Worm (Caenorhabditis elegans) whole organism, young adult: ENCODE results near the gene bet-2.
A peak's percentile ranks its signal among the peaks of the same experiment; 100 is the strongest.

Source experiments
- B0261.1 ChIP-seq: sonication (generic microtip); optimal IDR thresholded peaks from 2 replicates; lab custom pipeline; 2016; ENCODE audit warnings: mild to moderate bottlenecking, missing genetic modification characterization, moderate library complexity, missing compliant biosample characterization
- C06A6.2 ChIP-seq: fragments of 200-800 bp; sonication (Bioruptor generic); conservative IDR thresholded peaks from 2 replicates; pipeline ENCODE4 v1.3.6; 2022; ENCODE audit warnings: missing genetic modification characterization, missing compliant biosample characterization
- F33H1.4 ChIP-seq: fragments of 200-800 bp; sonication (Bioruptor generic); IDR thresholded peaks from 2 replicates; pipeline ENCODE4 v1.3.6; 2022; ENCODE audit warnings: missing genetic modification reagents, missing genetic modification characterization, missing compliant biosample characterization
- F52B5.7 ChIP-seq: sonication (generic microtip); optimal IDR thresholded peaks from 2 replicates; lab custom pipeline; 2016; ENCODE audit warnings: mild to moderate bottlenecking, missing genetic modification characterization, missing compliant biosample characterization
- K11D2.4 ChIP-seq: fragments of 200-800 bp; sonication (Bioruptor generic); IDR thresholded peaks from 2 replicates; pipeline ENCODE4 v1.3.6; 2022; ENCODE audit warnings: missing genetic modification reagents, missing genetic modification characterization, missing compliant biosample characterization
- Y67H2A.10 ChIP-seq: fragments of 200-800 bp; sonication (Bioruptor generic); conservative IDR thresholded peaks from 2 replicates; pipeline ENCODE4 v1.3.6; 2022; ENCODE audit warnings: missing genetic modification reagents, missing genetic modification characterization, missing compliant biosample characterization
- Y95B8A.8 ChIP-seq: fragments of 200-800 bp; sonication (Bioruptor generic); IDR thresholded peaks from 2 replicates; pipeline ENCODE4 v1.3.6; 2022; ENCODE audit warnings: missing genetic modification reagents, missing genetic modification characterization, missing compliant biosample characterization
- aptf-3 ChIP-seq: fragments of 200-800 bp; sonication (Bioruptor generic); IDR thresholded peaks from 2 replicates; pipeline ENCODE4 v1.3.6; 2022; ENCODE audit warnings: missing genetic modification characterization, missing compliant biosample characterization
- attf-5 ChIP-seq: fragments of 200-800 bp; sonication (Bioruptor generic); optimal IDR thresholded peaks from 2 replicates; lab custom pipeline; 2018; ENCODE audit warnings: mild to moderate bottlenecking, missing genetic modification characterization, missing compliant biosample characterization
- attf-6 ChIP-seq: fragments of 200-800 bp; sonication (Bioruptor generic); IDR thresholded peaks from 2 replicates; pipeline ENCODE4 v1.3.6; 2022; ENCODE audit warnings: missing genetic modification reagents, missing genetic modification characterization, missing compliant biosample characterization
- ccch-3 ChIP-seq: fragments of 200-800 bp; sonication (Bioruptor generic); optimal IDR thresholded peaks from 2 replicates; lab custom pipeline; 2018; ENCODE audit warnings: mild to moderate bottlenecking, missing genetic modification characterization, missing compliant biosample characterization
- ceh-91 ChIP-seq: fragments of 200-800 bp; sonication (Bioruptor generic); IDR thresholded peaks from 2 replicates; pipeline ENCODE4 v1.3.6; 2022; ENCODE audit warnings: missing genetic modification reagents, missing genetic modification characterization, missing compliant biosample characterization
- dpff-1 ChIP-seq: sonication (generic microtip); optimal IDR thresholded peaks from 2 replicates; lab custom pipeline; 2017; ENCODE audit warnings: mild to moderate bottlenecking, missing genetic modification characterization, missing compliant biosample characterization
- egrh-3 ChIP-seq: fragments of 200-800 bp; sonication (Bioruptor generic); IDR thresholded peaks from 2 replicates; pipeline ENCODE4 v1.3.6; 2022; ENCODE audit warnings: missing genetic modification reagents, missing genetic modification characterization, missing compliant biosample characterization
- ekl-4 ChIP-seq: fragments of 200-800 bp; sonication (Bioruptor generic); IDR thresholded peaks from 2 replicates; pipeline ENCODE4 v1.3.6; 2022; ENCODE audit warnings: missing genetic modification reagents, missing genetic modification characterization, missing compliant biosample characterization
- ets-4 ChIP-seq: fragments of 200-800 bp; sonication (Bioruptor generic); optimal IDR thresholded peaks from 2 replicates; lab custom pipeline; 2018; ENCODE audit warnings: mild to moderate bottlenecking, missing genetic modification characterization, missing compliant biosample characterization
- hlh-26 ChIP-seq: fragments of 200-800 bp; sonication (Bioruptor generic); conservative IDR thresholded peaks from 2 replicates; pipeline ENCODE4 v1.3.6; 2022; ENCODE audit warnings: missing genetic modification reagents, missing genetic modification characterization, missing compliant biosample characterization
- lin-35 ChIP-seq, 3 experiments: fragments of 150-350 bp in 2 of 3; sonication (generic microtip) in 1 of 3; optimal IDR thresholded peaks; 2 replicates each; lab custom pipeline; 2014 to 2018; ENCODE audit warnings: missing biosample characterization in 3 of 3, missing genetic modification characterization in 3 of 3, missing genetic modification reagents in 3 of 3
- lin-40 ChIP-seq: sonication (generic microtip); optimal IDR thresholded peaks from 2 replicates; lab custom pipeline; 2016; ENCODE audit warnings: missing genetic modification characterization, mild to moderate bottlenecking, missing compliant biosample characterization, missing genotype, missing genetic modification reagents
- lsy-27 ChIP-seq: sonication (generic microtip); optimal IDR thresholded peaks from 2 replicates; lab custom pipeline; 2017; ENCODE audit warnings: missing genetic modification characterization, mild to moderate bottlenecking, missing compliant biosample characterization, antibody characterized with exemption, missing genotype, borderline replicate concordance; ENCODE audit not compliant: insufficient read depth
- mel-28 ChIP-seq: sonication (generic microtip); optimal IDR thresholded peaks from 2 replicates; lab custom pipeline; 2016; ENCODE audit warnings: borderline replicate concordance, mild to moderate bottlenecking, missing genetic modification characterization, missing compliant biosample characterization
- nhr-120 ChIP-seq: fragments of 200-800 bp; sonication (Bioruptor generic); IDR thresholded peaks from 2 replicates; pipeline ENCODE4 v1.3.6; 2022; ENCODE audit warnings: missing genetic modification characterization, missing compliant biosample characterization
- nhr-27 ChIP-seq: fragments of 200-800 bp; sonication (Bioruptor generic); optimal IDR thresholded peaks from 2 replicates; lab custom pipeline; 2018; ENCODE audit warnings: mild to moderate bottlenecking, missing genetic modification characterization, moderate library complexity, missing compliant biosample characterization
- nhr-80 ChIP-seq: sonication (generic microtip); optimal IDR thresholded peaks from 2 replicates; lab custom pipeline; 2016; ENCODE audit warnings: missing genetic modification characterization, missing compliant biosample characterization
- nhr-90 ChIP-seq: sonication (generic microtip); optimal IDR thresholded peaks from 2 replicates; lab custom pipeline; 2016; ENCODE audit warnings: missing genotype, mild to moderate bottlenecking, missing genetic modification characterization, missing compliant biosample characterization
- pha-4 ChIP-seq: fragments of 150-350 bp; sonication (generic microtip); optimal IDR thresholded peaks from 2 replicates; lab custom pipeline; 2014; ENCODE audit warnings: missing biosample characterization, missing genetic modification reagents, missing genetic modification characterization
- rcor-1 ChIP-seq: fragments of 200-800 bp; sonication (Bioruptor generic); IDR thresholded peaks from 2 replicates; pipeline ENCODE4 v1.3.6; 2022; ENCODE audit warnings: missing genetic modification reagents, missing genetic modification characterization, missing compliant biosample characterization
- repo-1 ChIP-seq: sonication (generic microtip); optimal IDR thresholded peaks from 2 replicates; lab custom pipeline; 2017; ENCODE audit warnings: mild to moderate bottlenecking, missing genetic modification characterization, missing compliant biosample characterization
- snpc-1.1 ChIP-seq: sonication (generic microtip); optimal IDR thresholded peaks from 2 replicates; lab custom pipeline; 2017; ENCODE audit warnings: missing genetic modification characterization, mild to moderate bottlenecking, missing compliant biosample characterization, antibody characterized with exemption, moderate library complexity, missing genotype, missing genetic modification reagents; ENCODE audit not compliant: insufficient read depth
- snpc-1.3 ChIP-seq: sonication (generic microtip); optimal IDR thresholded peaks from 2 replicates; lab custom pipeline; 2017; ENCODE audit warnings: missing genetic modification characterization, mild to moderate bottlenecking, missing compliant biosample characterization, antibody characterized with exemption, moderate library complexity, missing genotype, missing genetic modification reagents; ENCODE audit not compliant: insufficient read depth
- somi-1 ChIP-seq: fragments of 200-800 bp; sonication (Bioruptor generic); optimal IDR thresholded peaks from 2 replicates; lab custom pipeline; 2018; ENCODE audit warnings: mild to moderate bottlenecking, missing genetic modification characterization, missing compliant biosample characterization
- tbp1 ChIP-seq: fragments of 200-800 bp; sonication (Bioruptor generic); optimal IDR thresholded peaks from 2 replicates; lab custom pipeline; 2018; ENCODE audit warnings: mild to moderate bottlenecking, missing genetic modification characterization, missing compliant biosample characterization
- tbx-9 ChIP-seq: sonication (generic microtip); optimal IDR thresholded peaks from 2 replicates; lab custom pipeline; 2016; ENCODE audit warnings: borderline replicate concordance, missing genetic modification characterization, inconsistent platforms, missing compliant biosample characterization
- zim-3 ChIP-seq: sonication (generic microtip); optimal IDR thresholded peaks from 2 replicates; lab custom pipeline; 2017; ENCODE audit warnings: mild to moderate bottlenecking, missing genetic modification characterization, moderate library complexity, missing compliant biosample characterization
- ztf-26 ChIP-seq: sonication (generic microtip); optimal IDR thresholded peaks from 2 replicates; lab custom pipeline; 2017; ENCODE audit warnings: missing genetic modification characterization, missing compliant biosample characterization
- ztf-6 ChIP-seq: fragments of 200-800 bp; sonication (Bioruptor generic); IDR thresholded peaks from 2 replicates; pipeline ENCODE4 v1.3.6; 2022; ENCODE audit warnings: missing genetic modification reagents, missing genetic modification characterization, missing compliant biosample characterization

bet-2 gene

ce11 chrX:10555189-10555964 lies 13.7 kb upstream of the bet-2 start, which contains the start of gene syd-2 (continued):
- TF ChIP-seq nhr-120 (GFP tag; lab: Robert Waterston, UW) (no peak), snpc-1.3 (no peak), tbp1 (no peak), rcor-1 (GFP tag; lab: Robert Waterston, UW) (0 out of 2 replicates have a peak, but pooled peaks have one; percentile 12), attf-5 (GFP tag; lab: Kevin White, UChicago) (peak; percentile 77), lsy-27 (tag; lab: Kevin White, UChicago) (no peak), mel-28 (tag; lab: Kevin White, UChicago) (no peak), ztf-26 (tag; lab: Kevin White, UChicago) (peak; percentile 37), lin-40 (tag; lab: Kevin White, UChicago) (peak; percentile 64), attf-6 (GFP tag; lab: Robert Waterston, UW) (no peak)

ce11 chrX:10556764-10557163 lies 12.3 kb upstream of the bet-2 start:
- TF ChIP-seq Y95B8A.8 (no peak), B0261.1 (tag; lab: Kevin White, UChicago) (no peak), dpff-1 (no peak), ztf-6 (GFP tag; lab: Robert Waterston, UW) (no peak), hlh-26 (no peak), F52B5.7 (tag; lab: Kevin White, UChicago) (no peak), pha-4 (tag; lab: Kevin White, UChicago) (no peak), snpc-1.1 (tag; lab: Kevin White, UChicago) (no peak), K11D2.4 (GFP tag; lab: Robert Waterston, UW) (no peak), somi-1 (GFP tag; lab: Kevin White, UChicago) (no peak), tbx-9 (tag; lab: Kevin White, UChicago) (no peak), ekl-4 (no peak)

- TF ChIP-seq ceh-91 (GFP tag; lab: Robert Waterston, UW) (no peak), ccch-3 (GFP tag; lab: Kevin White, UChicago) (no peak), K11D2.4 (GFP tag; lab: Robert Waterston, UW) (no peak), Y67H2A.10 (no peak), nhr-90 (tag; lab: Kevin White, UChicago) (no peak), egrh-3 (GFP tag; lab: Robert Waterston, UW) (no peak), ets-4 (GFP tag; lab: Kevin White, UChicago) (no peak), nhr-80 (no peak), mel-28 (tag; lab: Kevin White, UChicago) (no peak), zim-3 (tag; lab: Kevin White, UChicago) (no peak), nhr-27 (tag; lab: Kevin White, UChicago) (no peak)
Observed at ce11 chrX:10559203-10559602, 9.9 kb upstream of the bet-2 start, which contains the start of gene F59F5.7. Gene F59F5.7 (plus strand): TSS chrX:10559503.

ce11 chrX:10566775-10567174 lies 2.3 kb upstream of the bet-2 start:
- no peak for TF ChIP-seq C06A6.2 (GFP tag; lab: Robert Waterston, UW)
- TF ChIP-seq aptf-3, result no peak
- TF ChIP-seq attf-6 (GFP tag; lab: Robert Waterston, UW), result no peak
- TF ChIP-seq lin-35 (GFP tag; optimal IDR thresholded peaks at IDR 0.05; lab: Kevin White, UChicago), result no peak
- TF ChIP-seq repo-1 (tag; lab: Kevin White, UChicago), result no peak
- no peak for TF ChIP-seq F33H1.4
- no peak for TF ChIP-seq somi-1 (GFP tag; lab: Kevin White, UChicago)
- TF ChIP-seq, all 124 proteins: peak for 0
